Worm (Caenorhabditis elegans) whole organism, late embryonic: ENCODE measurements around the gene T25F10.4.

ENCODE experiments used
- C08G9.2 ChIP-seq: sonication (generic microtip); optimal IDR thresholded peaks from 2 replicates; lab custom pipeline; 2016; ENCODE audit warnings: mild to moderate bottlenecking, missing genetic modification characterization, moderate library complexity, missing compliant biosample characterization
- C38D4.7 ChIP-seq: fragments of 200-800 bp; sonication (Bioruptor generic); optimal IDR thresholded peaks from 2 replicates; lab custom pipeline; 2018; ENCODE audit warnings: mild to moderate bottlenecking, missing genetic modification characterization, moderate library complexity, missing compliant biosample characterization
- F13H6.1 ChIP-seq: sonication (generic microtip); optimal IDR thresholded peaks from 2 replicates; lab custom pipeline; 2016; ENCODE audit warnings: missing genetic modification characterization, missing compliant biosample characterization
- K02D7.2 ChIP-seq: sonication (generic microtip); optimal IDR thresholded peaks from 2 replicates; lab custom pipeline; 2017; ENCODE audit warnings: mild to moderate bottlenecking, missing genetic modification characterization, missing compliant biosample characterization
- K09A11.1 ChIP-seq: sonication (generic microtip); optimal IDR thresholded peaks from 2 replicates; lab custom pipeline; 2017; ENCODE audit warnings: antibody characterized with exemption, mild to moderate bottlenecking, missing genetic modification characterization, missing compliant biosample characterization; ENCODE audit not compliant: insufficient read depth
- T23F11.4 ChIP-seq: fragments of 200-800 bp; sonication (Bioruptor generic); optimal IDR thresholded peaks from 2 replicates; lab custom pipeline; 2018; ENCODE audit warnings: mild to moderate bottlenecking, missing genetic modification characterization, missing compliant biosample characterization
- ama-1 ChIP-seq: fragments of 150-350 bp; optimal IDR thresholded peaks from 2 replicates; lab custom pipeline; 2014
- ceh-18 ChIP-seq: sonication (generic microtip); optimal IDR thresholded peaks from 2 replicates; lab custom pipeline; 2016; ENCODE audit warnings: missing genetic modification characterization, missing compliant biosample characterization
- ceh-19 ChIP-seq: fragments of 200-800 bp; sonication (Bioruptor generic); optimal IDR thresholded peaks from 2 replicates; lab custom pipeline; 2018; ENCODE audit warnings: mild to moderate bottlenecking, missing genetic modification characterization, missing compliant biosample characterization
- ceh-31 ChIP-seq: sonication (generic microtip); optimal IDR thresholded peaks from 2 replicates; lab custom pipeline; 2016; ENCODE audit warnings: missing genetic modification characterization, missing compliant biosample characterization
- ceh-34 ChIP-seq: sonication (generic microtip); optimal IDR thresholded peaks from 2 replicates; lab custom pipeline; 2016; ENCODE audit warnings: mild to moderate bottlenecking, missing genetic modification characterization, missing compliant biosample characterization
- ceh-45 ChIP-seq: fragments of 200-800 bp; sonication (Bioruptor generic); IDR thresholded peaks from 2 replicates; pipeline ENCODE4 v1.3.6; 2022; ENCODE audit warnings: missing genetic modification reagents, missing genetic modification characterization, missing compliant biosample characterization
- che-1 ChIP-seq: sonication (generic microtip); optimal IDR thresholded peaks from 2 replicates; lab custom pipeline; 2016; ENCODE audit warnings: mild to moderate bottlenecking, missing genetic modification characterization, missing compliant biosample characterization
- dve-1 ChIP-seq: sonication (generic microtip); optimal IDR thresholded peaks from 2 replicates; lab custom pipeline; 2017; ENCODE audit warnings: antibody characterized with exemption, mild to moderate bottlenecking, missing genetic modification characterization, missing compliant biosample characterization
- eyg-1 ChIP-seq: sonication (generic microtip); optimal IDR thresholded peaks from 2 replicates; lab custom pipeline; 2016; ENCODE audit warnings: missing genotype, missing genetic modification characterization, missing compliant biosample characterization
- fax-1 ChIP-seq: sonication (generic microtip); optimal IDR thresholded peaks from 2 replicates; lab custom pipeline; 2016; ENCODE audit warnings: missing genotype, missing genetic modification characterization, missing compliant biosample characterization
- fkh-6 ChIP-seq: sonication (generic microtip); optimal IDR thresholded peaks from 2 replicates; lab custom pipeline; 2016; ENCODE audit warnings: missing genetic modification characterization, missing compliant biosample characterization
- hlh-30 ChIP-seq: sonication (generic microtip); optimal IDR thresholded peaks from 2 replicates; lab custom pipeline; 2017; ENCODE audit warnings: antibody characterized with exemption, missing genetic modification characterization, missing compliant biosample characterization; ENCODE audit not compliant: insufficient read depth
- hlh-6 ChIP-seq: sonication (generic microtip); optimal IDR thresholded peaks from 2 replicates; lab custom pipeline; 2016; ENCODE audit warnings: missing genotype, missing genetic modification characterization, missing compliant biosample characterization
- hlh-8 ChIP-seq: sonication (generic microtip); optimal IDR thresholded peaks from 2 replicates; lab custom pipeline; 2016; ENCODE audit warnings: missing genotype, missing genetic modification characterization, missing compliant biosample characterization
- lim-6 ChIP-seq: sonication (generic microtip); optimal IDR thresholded peaks from 2 replicates; lab custom pipeline; 2016; ENCODE audit warnings: missing genetic modification characterization, missing compliant biosample characterization
- lin-11 ChIP-seq: fragments of 200-800 bp; sonication (Bioruptor generic); optimal IDR thresholded peaks from 2 replicates; lab custom pipeline; 2018; ENCODE audit warnings: mild to moderate bottlenecking, missing genetic modification characterization, missing compliant biosample characterization
- mec-3 ChIP-seq: sonication (generic microtip); optimal IDR thresholded peaks from 2 replicates; lab custom pipeline; 2016; ENCODE audit warnings: borderline replicate concordance, missing genetic modification characterization, missing compliant biosample characterization
- nfya-1 ChIP-seq: sonication (generic microtip); optimal IDR thresholded peaks from 2 replicates; lab custom pipeline; 2017; ENCODE audit warnings: missing genetic modification characterization, mild to moderate bottlenecking, missing compliant biosample characterization, antibody characterized with exemption, moderate library complexity
- nhr-232 ChIP-seq: sonication (generic microtip); optimal IDR thresholded peaks from 2 replicates; lab custom pipeline; 2016; ENCODE audit warnings: missing genetic modification characterization, missing compliant biosample characterization
- pax-1 ChIP-seq: fragments of 150-350 bp; optimal IDR thresholded peaks from 2 replicates; lab custom pipeline; 2014; ENCODE audit warnings: missing biosample characterization, missing genetic modification characterization
- pros-1 ChIP-seq: fragments of 150-350 bp; optimal IDR thresholded peaks from 2 replicates; lab custom pipeline; 2014; ENCODE audit warnings: missing biosample characterization, missing genetic modification reagents, missing genetic modification characterization
- sox-2 ChIP-seq: fragments of 200-800 bp; sonication (Bioruptor generic); IDR thresholded peaks from 2 replicates; pipeline ENCODE4 v1.3.6; 2022; ENCODE audit warnings: missing genetic modification reagents, missing genetic modification characterization, missing compliant biosample characterization
- sox-4 ChIP-seq: sonication (generic microtip); optimal IDR thresholded peaks from 2 replicates; lab custom pipeline; 2017; ENCODE audit warnings: mild to moderate bottlenecking, missing genetic modification characterization, inconsistent platforms, missing compliant biosample characterization
- syd-9 ChIP-seq: sonication (generic microtip); optimal IDR thresholded peaks from 2 replicates; lab custom pipeline; 2016; ENCODE audit warnings: mild to moderate bottlenecking, missing genetic modification characterization, moderate library complexity, missing compliant biosample characterization
- tbx-2 ChIP-seq: sonication (generic microtip); optimal IDR thresholded peaks from 2 replicates; lab custom pipeline; 2016; ENCODE audit warnings: missing genetic modification characterization, missing compliant biosample characterization
- tbx-7 ChIP-seq: sonication (generic microtip); optimal IDR thresholded peaks from 2 replicates; lab custom pipeline; 2016; ENCODE audit warnings: missing genotype, missing genetic modification characterization, missing compliant biosample characterization
- unc-3 ChIP-seq, 2 experiments: fragments of 200-800 bp in 1 of 2; sonication (Bioruptor generic) in 1 of 2; sonication (generic microtip) in 1 of 2; conservative IDR thresholded peaks in 1 of 2; optimal IDR thresholded peaks in 1 of 2; 2 replicates each; pipeline versions ENCODE4 v1.3.6 to Lab custom; 2016 to 2022; ENCODE audit warnings: missing compliant biosample characterization in 2 of 2, missing genetic modification characterization in 2 of 2, missing genetic modification reagents in 1 of 2
- unc-42 ChIP-seq: sonication (generic microtip); optimal IDR thresholded peaks from 2 replicates; lab custom pipeline; 2016; ENCODE audit warnings: missing genotype, missing genetic modification characterization, missing compliant biosample characterization
- unc-55 ChIP-seq: sonication (generic microtip); optimal IDR thresholded peaks from 2 replicates; lab custom pipeline; 2017; ENCODE audit warnings: missing biosample characterization, missing genetic modification reagents, missing genetic modification characterization

The T25F10.4 gene

ce11 chrV:6732995-6733394 lies 29.3 kb downstream of the T25F10.4 start, which contains the start of gene grl-8:
grl-8 (minus strand) TSS chrV:6733095.
- no peak for TF ChIP-seq dve-1 (tag; lab: Kevin White, UChicago)
- TF ChIP-seq hlh-6 (tag; lab: Kevin White, UChicago): no peak
- no peak for TF ChIP-seq eyg-1 (tag; lab: Kevin White, UChicago)
- TF ChIP-seq lin-11 (tag; lab: Kevin White, UChicago): no peak
- no peak for TF ChIP-seq unc-55 (GFP tag; lab: Kevin White, UChicago)
- no peak for TF ChIP-seq tbx-7 (tag; lab: Kevin White, UChicago)
- TF ChIP-seq fax-1: no peak
- TF ChIP-seq K02D7.2: no peak
- TF ChIP-seq sox-4: no peak
- no peak for TF ChIP-seq ama-1 (lab: Kevin White, UChicago)
- no peak for TF ChIP-seq ceh-18 (tag; lab: Kevin White, UChicago)
- TF ChIP-seq K09A11.1: no peak

DNA sequence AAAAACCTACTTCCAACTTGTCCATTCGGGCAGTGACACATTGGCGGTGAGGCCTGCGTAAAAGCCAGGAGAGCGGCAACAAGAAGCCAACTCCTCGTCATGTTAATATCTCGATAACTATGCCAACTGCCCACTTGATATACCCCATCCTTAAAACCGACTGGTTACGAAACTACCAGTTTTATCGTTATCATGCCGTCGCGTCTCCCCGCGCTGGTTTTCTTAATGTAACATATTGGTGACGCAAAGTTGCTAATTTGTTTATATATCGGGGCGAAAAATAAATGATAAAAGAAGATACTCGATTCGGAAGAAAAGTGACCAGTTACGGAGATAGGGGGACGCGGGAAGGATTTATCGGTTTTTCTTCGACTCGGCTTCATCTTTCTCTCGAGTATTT lies 30.7 kb downstream of the T25F10.4 start, which contains the start of gene grl-9:
grl-9 (minus strand) TSS at position 101 of the 400 bp plus-strand sequence.
- TF ChIP-seq ama-1 (lab: Kevin White, UChicago) (no peak), unc-3 (GFP tag; conservative IDR thresholded peaks at IDR 0.05; lab: Robert Waterston, UW) (no peak), unc-3 (tag; optimal IDR thresholded peaks at IDR 0.05; lab: Kevin White, UChicago) (no peak), C38D4.7 (no peak), sox-2 (GFP tag; lab: Robert Waterston, UW) (no peak), nhr-232 (tag; lab: Kevin White, UChicago) (no peak), nfya-1 (tag; lab: Kevin White, UChicago) (no peak), F13H6.1 (tag; lab: Kevin White, UChicago) (no peak), ceh-34 (tag; lab: Kevin White, UChicago) (no peak), sox-4 (no peak), C08G9.2 (no peak), ceh-18 (tag; lab: Kevin White, UChicago) (no peak), ceh-31 (no peak)

DNA sequence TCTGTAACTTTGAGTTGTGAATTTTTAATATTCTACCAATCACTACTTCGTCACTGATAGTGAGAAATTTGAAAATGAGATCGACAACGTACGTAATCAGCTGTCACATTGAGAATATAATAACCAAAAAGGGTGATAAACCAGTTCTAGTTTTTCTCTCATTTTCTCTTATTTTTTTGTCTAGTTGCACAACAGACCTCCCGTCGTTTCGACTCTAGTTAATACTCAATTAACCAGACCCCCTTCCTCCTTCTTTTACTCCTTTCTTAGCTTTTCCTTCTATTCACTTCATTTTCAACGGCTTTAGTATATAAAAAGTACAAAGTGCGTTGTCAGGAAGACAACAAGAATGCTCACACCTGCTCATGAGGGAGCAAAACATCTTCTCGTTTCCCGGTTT lies 35.0 kb downstream of the T25F10.4 start, which contains the start of gene ZC487.1:
ZC487.1 (plus strand) TSS at position 301 of the 400 bp plus-strand sequence.
- TF ChIP-seq mec-3 (tag; lab: Kevin White, UChicago): no peak
- no peak for TF ChIP-seq pax-1 (tag; lab: Kevin White, UChicago)
- no peak for TF ChIP-seq syd-9

DNA sequence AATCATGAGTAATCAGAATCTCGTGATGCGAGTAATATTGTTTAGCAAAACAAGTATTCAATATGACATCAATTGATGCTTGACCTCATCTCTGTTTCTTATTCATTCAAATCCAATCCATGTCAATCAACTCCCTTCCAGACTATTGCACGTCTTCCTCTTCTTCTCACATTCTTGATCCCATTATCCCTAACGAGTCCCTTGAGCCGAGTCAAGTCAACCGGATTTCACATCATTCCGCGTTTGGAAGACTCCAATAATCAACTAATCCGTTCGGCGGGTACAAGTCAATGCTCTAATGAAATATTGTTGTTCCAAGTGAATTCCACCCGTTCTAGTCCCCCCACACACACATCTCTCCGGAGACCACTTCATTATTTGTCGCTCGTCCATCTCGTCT lies 36.0 kb downstream of the T25F10.4 start:
- peak; percentile 33 for TF ChIP-seq ceh-31
- TF ChIP-seq sox-2 (GFP tag; lab: Robert Waterston, UW): no peak
- no peak for TF ChIP-seq hlh-30 (tag; lab: Kevin White, UChicago)
- TF ChIP-seq nhr-232 (tag; lab: Kevin White, UChicago): no peak
- peak; percentile 93 for TF ChIP-seq unc-42 (tag; lab: Kevin White, UChicago)
- TF ChIP-seq fkh-6 (tag; lab: Kevin White, UChicago): no peak

DNA sequence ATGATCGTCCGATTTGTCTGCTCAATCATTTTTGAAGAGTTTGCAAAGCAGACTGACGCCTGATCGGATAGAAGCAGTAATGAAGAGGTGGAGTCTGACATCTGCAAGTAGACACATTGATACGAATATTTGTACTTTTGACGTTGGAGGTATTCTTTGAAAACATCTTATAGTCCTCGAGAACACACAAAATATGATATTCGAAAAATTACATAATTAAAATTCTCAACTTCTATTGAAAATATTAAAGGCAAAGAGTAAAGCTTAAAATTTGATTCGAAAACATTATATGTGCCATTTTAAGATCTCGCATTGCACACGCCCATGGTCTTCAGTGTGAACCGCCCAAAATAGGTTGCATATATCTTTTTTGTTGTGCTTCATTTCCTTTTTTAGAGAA lies 39.9 kb downstream of the T25F10.4 start, which contains the start of gene ZC487.2:
ZC487.2 (minus strand) TSS at position 101 of the 400 bp plus-strand sequence.
- TF ChIP-seq ceh-34 (tag; lab: Kevin White, UChicago) (no peak), unc-42 (tag; lab: Kevin White, UChicago) (no peak), C38D4.7 (no peak), lim-6 (no peak), ceh-19 (no peak), hlh-8 (no peak), tbx-2 (tag; lab: Kevin White, UChicago) (no peak), pax-1 (tag; lab: Kevin White, UChicago) (no peak), T23F11.4 (GFP tag; lab: Kevin White, UChicago) (no peak), ceh-45 (no peak), che-1 (tag; lab: Kevin White, UChicago) (no peak), pros-1 (tag; lab: Kevin White, UChicago) (no peak)
